Worm (Caenorhabditis elegans): ENCODE measurements around the gene npp-19.

- TF ChIP-seq snpc-1.3 (tag; optimal IDR thresholded peaks at IDR 0.05; ENCODE audit: insufficient read depth) (no peak), ztf-25 (GFP tag; IDR thresholded peaks at IDR 0.05) (no peak), nfyb-1 (GFP tag; IDR thresholded peaks at IDR 0.05) (no peak), F55B11.4 (tag; optimal IDR thresholded peaks at IDR 0.05; ENCODE audit: borderline replicate concordance, insufficient read depth) (no peak), B0336.3 (GFP tag; IDR thresholded peaks at IDR 0.05) (no peak), mxl-1 (tag; optimal IDR thresholded peaks at IDR 0.05) (no peak), ceh-100 (GFP tag; IDR thresholded peaks at IDR 0.05) (no peak), athp-1 (tag; optimal IDR thresholded peaks at IDR 0.05) (no peak), sea-2 (GFP tag; IDR thresholded peaks at IDR 0.05) (no peak), him-1 (tag; optimal IDR thresholded peaks at IDR 0.05) (no peak)
Measured at ce11 chrII:10820679-10821078, 22.4 kb upstream of the npp-19 start, which contains the start of gene ech-4.

All from whole organism, young adult.